Worm (Caenorhabditis elegans) whole organism, L2 larva: ENCODE measurements around the gene T05C3.6.

ENCODE experiments used
- gmeb-1 ChIP-seq: fragments of 150-350 bp; optimal IDR thresholded peaks from 2 replicates; lab custom pipeline; 2014; ENCODE audit warnings: missing biosample characterization, missing genetic modification characterization
- lin-11 ChIP-seq: fragments of 150-350 bp; sonication (generic microtip); optimal IDR thresholded peaks from 2 replicates; lab custom pipeline; 2014; ENCODE audit warnings: missing biosample characterization, missing genetic modification characterization, inconsistent platforms, mixed read lengths
- lin-39 ChIP-seq: fragments of 150-350 bp; optimal IDR thresholded peaks from 2 replicates; lab custom pipeline; 2014; ENCODE audit warnings: missing biosample characterization, missing genetic modification reagents, missing genetic modification characterization
- mdl-1 ChIP-seq, 2 experiments: fragments of 150-350 bp in 1 of 2; sonication (generic microtip) in 1 of 2; optimal IDR thresholded peaks; 2 replicates each; lab custom pipeline; 2017; ENCODE audit warnings: missing biosample characterization in 2 of 2, missing genetic modification characterization in 2 of 2
- nhr-12 ChIP-seq: fragments of 150-350 bp; optimal IDR thresholded peaks from 2 replicates; lab custom pipeline; 2014; ENCODE audit warnings: missing biosample characterization, missing genetic modification characterization
- skn-1 ChIP-seq: sonication (generic microtip); optimal IDR thresholded peaks from 2 replicates; lab custom pipeline; 2017; ENCODE audit warnings: missing biosample characterization, missing genetic modification characterization
- snpc-4 ChIP-seq: fragments of 150-350 bp; optimal IDR thresholded peaks from 2 replicates; lab custom pipeline; 2014; ENCODE audit warnings: missing biosample characterization, missing genetic modification characterization
- unc-62 ChIP-seq: fragments of 150-350 bp; optimal IDR thresholded peaks from 2 replicates; lab custom pipeline; 2014; ENCODE audit warnings: missing biosample characterization, missing genetic modification reagents, missing genetic modification characterization

DNA sequence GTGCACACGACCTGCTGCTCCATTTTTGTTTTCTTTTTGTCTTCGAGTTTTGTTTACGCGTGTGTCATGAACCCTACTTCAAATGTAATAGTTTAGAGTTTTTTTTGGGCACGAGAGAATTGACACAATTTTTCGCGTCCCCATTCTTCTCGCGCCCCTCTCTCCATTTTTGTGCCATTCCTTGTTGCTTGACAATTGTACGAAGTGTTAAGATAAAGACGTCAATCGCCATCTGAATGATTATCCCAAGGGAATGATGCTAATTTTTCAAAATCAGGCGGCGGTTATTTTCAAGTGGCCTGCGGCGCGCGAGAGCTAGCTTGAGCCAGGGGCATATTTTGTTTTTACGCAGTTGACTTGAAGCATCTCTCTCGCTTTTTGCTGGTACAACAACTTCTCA, 47.9 kb upstream of the T05C3.6 start:
- no peak for TF ChIP-seq gmeb-1
- TF ChIP-seq nhr-12 (tag; lab: Kevin White, UChicago), result no peak
- no peak for TF ChIP-seq lin-39
- TF ChIP-seq mdl-1 (tag; optimal IDR thresholded peaks at IDR 0.05; lab: Kevin White, UChicago), result no peak
- no peak for TF ChIP-seq snpc-4
- no peak for TF ChIP-seq lin-11
- no peak for TF ChIP-seq skn-1
- no peak for TF ChIP-seq unc-62
